Fruit fly (Drosophila melanogaster) whole organism, embryonic: Measurements from ENCODE around the gene CG8837.

Experiments
- Atf-2 ChIP-seq: fragments of 200-800 bp; sonication (Bioruptor generic); optimal IDR thresholded peaks from 2 replicates; lab custom pipeline; 2016; ENCODE audit warnings: missing biosample characterization, missing genetic modification characterization
- Atf3 ChIP-seq: fragments of 200-800 bp; sonication (Bioruptor generic); optimal IDR thresholded peaks from 3 replicates; lab custom pipeline; 2016; ENCODE audit warnings: missing biosample characterization, missing genetic modification characterization
- Bgb ChIP-seq: fragments of 200-800 bp; sonication (Bioruptor generic); IDR thresholded peaks from 2 replicates; pipeline ENCODE4 v1.3.6; 2022; ENCODE audit warnings: missing biosample characterization, missing genetic modification characterization; ENCODE audit not compliant: partially characterized antibody
- C15 ChIP-seq: fragments of 200-800 bp; sonication (Bioruptor generic); IDR thresholded peaks from 3 replicates; pipeline ENCODE4 v1.3.6; 2022; ENCODE audit warnings: missing biosample characterization, missing genetic modification characterization
- CG10543 ChIP-seq: fragments of 200-800 bp; sonication (Bioruptor generic); optimal IDR thresholded peaks from 3 replicates; lab custom pipeline; 2017; ENCODE audit warnings: missing biosample characterization, mild to moderate bottlenecking, missing genetic modification characterization, moderate library complexity
- CG13775 ChIP-seq: fragments of 200-800 bp; sonication (Bioruptor generic); optimal IDR thresholded peaks from 3 replicates; lab custom pipeline; 2017; ENCODE audit warnings: missing biosample characterization, mild to moderate bottlenecking, missing genetic modification characterization
- CG14860 ChIP-seq: fragments of 200-800 bp; sonication (Bioruptor generic); IDR thresholded peaks from 3 replicates; pipeline ENCODE4 v1.3.6; 2022; ENCODE audit warnings: missing biosample characterization, missing genetic modification characterization; ENCODE audit not compliant: partially characterized antibody
- CG15479 ChIP-seq: fragments of 200-800 bp; sonication (Bioruptor generic); optimal IDR thresholded peaks from 3 replicates; lab custom pipeline; 2019; ENCODE audit warnings: missing biosample characterization, mild to moderate bottlenecking, missing genetic modification characterization, moderate library complexity
- CG17568 ChIP-seq: fragments of 200-800 bp; sonication (Bioruptor generic); optimal IDR thresholded peaks from 2 replicates; lab custom pipeline; 2018; ENCODE audit warnings: missing biosample characterization, mild to moderate bottlenecking, missing genetic modification characterization, moderate library complexity
- CG3065 ChIP-seq: fragments of 200-800 bp; sonication (Bioruptor generic); optimal IDR thresholded peaks from 2 replicates; lab custom pipeline; 2016; ENCODE audit warnings: missing biosample characterization, missing genetic modification characterization
- CG31365 ChIP-seq: fragments of 200-800 bp; sonication (Bioruptor generic); optimal IDR thresholded peaks from 2 replicates; lab custom pipeline; 2018; ENCODE audit warnings: missing biosample characterization, mild to moderate bottlenecking, missing genetic modification characterization
- CG34376 ChIP-seq: fragments of 200-800 bp; sonication (Bioruptor generic); optimal IDR thresholded peaks from 2 replicates; lab custom pipeline; 2018; ENCODE audit warnings: missing biosample characterization, mild to moderate bottlenecking, missing genetic modification characterization
- CG4424 ChIP-seq: fragments of 200-800 bp; sonication (Bioruptor generic); optimal IDR thresholded peaks from 3 replicates; lab custom pipeline; 2016; ENCODE audit warnings: missing biosample characterization, missing genetic modification characterization
- CG4707 ChIP-seq: fragments of 200-800 bp; sonication (Bioruptor generic); optimal IDR thresholded peaks from 2 replicates; lab custom pipeline; 2018; ENCODE audit warnings: missing biosample characterization, mild to moderate bottlenecking, missing genetic modification characterization, moderate library complexity
- CG4820 ChIP-seq: fragments of 200-800 bp; sonication (Bioruptor generic); optimal IDR thresholded peaks from 3 replicates; lab custom pipeline; 2016; ENCODE audit warnings: missing biosample characterization, missing genetic modification characterization
- CG6254 ChIP-seq: fragments of 200-800 bp; sonication (Bioruptor generic); optimal IDR thresholded peaks from 3 replicates; lab custom pipeline; 2017; ENCODE audit warnings: mild to moderate bottlenecking, missing biosample characterization, missing genetic modification reagents, missing genetic modification characterization
- CG6654 ChIP-seq: fragments of 200-800 bp; sonication (Bioruptor generic); optimal IDR thresholded peaks from 2 replicates; lab custom pipeline; 2017; ENCODE audit warnings: missing biosample characterization, mild to moderate bottlenecking, missing genetic modification characterization
- Drgx ChIP-seq: fragments of 200-800 bp; sonication (Bioruptor generic); IDR thresholded peaks from 2 replicates; pipeline ENCODE4 v1.3.6; 2022; ENCODE audit warnings: missing biosample characterization, missing genetic modification characterization
- ERR ChIP-seq: fragments of 200-800 bp; sonication (Bioruptor generic); optimal IDR thresholded peaks from 2 replicates; lab custom pipeline; 2016; ENCODE audit warnings: missing biosample characterization, missing genetic modification characterization
- Fer1 ChIP-seq: fragments of 200-800 bp; sonication (Bioruptor generic); optimal IDR thresholded peaks from 2 replicates; lab custom pipeline; 2017; ENCODE audit warnings: missing biosample characterization, mild to moderate bottlenecking, missing genetic modification characterization
- Gug ChIP-seq: fragments of 200-800 bp; sonication (Bioruptor generic); IDR thresholded peaks from 4 replicates; pipeline ENCODE4 v1.3.6; 2022; ENCODE audit warnings: missing biosample characterization, missing genetic modification characterization
- Lpt ChIP-seq: fragments of >200 bp; optimal IDR thresholded peaks from 2 replicates; lab custom pipeline; 2018; ENCODE audit warnings: missing biosample characterization, missing genetic modification characterization
- Max ChIP-seq: fragments of 200-800 bp; sonication (Bioruptor generic); optimal IDR thresholded peaks from 2 replicates; lab custom pipeline; 2016; ENCODE audit warnings: missing biosample characterization, mild to moderate bottlenecking, missing genetic modification characterization
- Med ChIP-seq: fragments of 200-800 bp; sonication (Bioruptor generic); peaks from one replicate; lab custom pipeline; 2016; ENCODE audit warnings: missing biosample characterization, missing genetic modification characterization, mild to moderate bottlenecking, inconsistent platforms, moderate library complexity
- Myb ChIP-seq: fragments of 200-800 bp; sonication (Bioruptor generic); optimal IDR thresholded peaks from 2 replicates; lab custom pipeline; 2016; ENCODE audit warnings: missing biosample characterization, missing genetic modification characterization
- Neu2 ChIP-seq: fragments of 200-800 bp; sonication (Bioruptor generic); optimal IDR thresholded peaks from 3 replicates; lab custom pipeline; 2016; ENCODE audit warnings: missing biosample characterization, missing genetic modification characterization, borderline replicate concordance
- NfI ChIP-seq: fragments of 200-800 bp; sonication (Bioruptor generic); optimal IDR thresholded peaks from 3 replicates; lab custom pipeline; 2018; ENCODE audit warnings: missing biosample characterization, mild to moderate bottlenecking, missing genetic modification characterization, moderate library complexity
- PHDP ChIP-seq: fragments of 200-800 bp; sonication (Bioruptor generic); optimal IDR thresholded peaks from 3 replicates; lab custom pipeline; 2018; ENCODE audit warnings: missing biosample characterization, mild to moderate bottlenecking, missing genetic modification characterization, moderate library complexity
- Rfx ChIP-seq: fragments of 200-800 bp; sonication (Bioruptor generic); IDR thresholded peaks from 2 replicates; pipeline ENCODE4 v1.3.6; 2022; ENCODE audit warnings: missing biosample characterization, missing genetic modification characterization
- Taf1 ChIP-seq: fragments of 200-800 bp; sonication (Bioruptor generic); IDR thresholded peaks from 2 replicates; pipeline ENCODE4 v1.3.6; 2022; ENCODE audit warnings: missing biosample characterization, missing genetic modification characterization
- cato ChIP-seq: fragments of 200-800 bp; sonication (Bioruptor generic); optimal IDR thresholded peaks from 2 replicates; lab custom pipeline; 2016; ENCODE audit warnings: missing biosample characterization, missing genetic modification characterization, borderline replicate concordance
- corto ChIP-seq: fragments of 200-800 bp; sonication (Bioruptor generic); optimal IDR thresholded peaks from 2 replicates; lab custom pipeline; 2016; ENCODE audit warnings: missing biosample characterization, mild to moderate bottlenecking, missing genetic modification characterization, moderate library complexity
- disco-r ChIP-seq: fragments of 200-800 bp; sonication (Bioruptor generic); optimal IDR thresholded peaks from 2 replicates; lab custom pipeline; 2016; ENCODE audit warnings: missing biosample characterization, missing genetic modification characterization
- ftz-f1 ChIP-seq: fragments of 200-800 bp; sonication (Bioruptor generic); optimal IDR thresholded peaks from 2 replicates; lab custom pipeline; 2016; ENCODE audit warnings: missing biosample characterization, missing genetic modification characterization
- gcm2 ChIP-seq: fragments of 200-800 bp; sonication (Bioruptor generic); optimal IDR thresholded peaks from 2 replicates; lab custom pipeline; 2016; ENCODE audit warnings: missing biosample characterization, missing genetic modification characterization
- grau ChIP-seq: fragments of 200-800 bp; optimal IDR thresholded peaks from 3 replicates; lab custom pipeline; 2019; ENCODE audit warnings: missing biosample characterization, mild to moderate bottlenecking, missing genetic modification characterization, moderate library complexity
- grn ChIP-seq: fragments of 200-800 bp; sonication (Bioruptor generic); optimal IDR thresholded peaks from 3 replicates; lab custom pipeline; 2017; ENCODE audit warnings: missing biosample characterization, missing genetic modification characterization
- gsb-n ChIP-seq: fragments of 200-800 bp; sonication (Bioruptor generic); optimal IDR thresholded peaks from 3 replicates; lab custom pipeline; 2018; ENCODE audit warnings: missing biosample characterization, mild to moderate bottlenecking, missing genetic modification characterization
- h ChIP-seq: fragments of >200 bp; optimal IDR thresholded peaks from 2 replicates; lab custom pipeline; 2017
- ham ChIP-seq: fragments of 200-800 bp; sonication (Bioruptor generic); IDR thresholded peaks from 2 replicates; pipeline ENCODE4 v1.3.6; 2022; ENCODE audit warnings: missing biosample characterization, missing genetic modification characterization
- hth ChIP-seq: fragments of >200 bp; optimal IDR thresholded peaks from 2 replicates; lab custom pipeline; 2017; ENCODE audit warnings: inconsistent platforms
- kay ChIP-seq: fragments of 200-800 bp; sonication (Bioruptor generic); optimal IDR thresholded peaks from 2 replicates; lab custom pipeline; 2016; ENCODE audit warnings: missing biosample characterization, missing genetic modification characterization
- knrl ChIP-seq: fragments of 200-800 bp; sonication (Bioruptor generic); IDR thresholded peaks from 3 replicates; pipeline ENCODE4 v1.3.6; 2022; ENCODE audit warnings: missing biosample characterization, missing genetic modification characterization; ENCODE audit not compliant: partially characterized antibody
- org-1 ChIP-seq: fragments of 200-800 bp; sonication (Bioruptor generic); optimal IDR thresholded peaks from 2 replicates; lab custom pipeline; 2017; ENCODE audit warnings: missing biosample characterization, missing genetic modification characterization
- pb ChIP-seq: fragments of 200-800 bp; sonication (Bioruptor generic); optimal IDR thresholded peaks from 3 replicates; lab custom pipeline; 2016; ENCODE audit warnings: missing biosample characterization, missing genetic modification characterization
- ranshi ChIP-seq: fragments of 200-800 bp; sonication (Bioruptor generic); IDR thresholded peaks from 2 replicates; pipeline ENCODE4 v1.3.6; 2022; ENCODE audit warnings: missing biosample characterization, missing genetic modification characterization
- sna ChIP-seq: fragments of 200-800 bp; sonication (Bioruptor generic); IDR thresholded peaks from 2 replicates; pipeline ENCODE4 v1.3.6; 2022; ENCODE audit warnings: missing biosample characterization, missing genetic modification characterization; ENCODE audit not compliant: partially characterized antibody
- stc ChIP-seq: fragments of 200-800 bp; sonication (Bioruptor generic); IDR thresholded peaks from 2 replicates; pipeline ENCODE4 v1.3.6; 2022; ENCODE audit warnings: missing biosample characterization, missing genetic modification characterization
- twi ChIP-seq: fragments of 200-800 bp; optimal IDR thresholded peaks from 2 replicates; lab custom pipeline; 2019; ENCODE audit warnings: missing biosample characterization, mild to moderate bottlenecking, missing genetic modification characterization, moderate library complexity
- usp ChIP-seq: fragments of >200 bp; optimal IDR thresholded peaks from 2 replicates; lab custom pipeline; 2017; ENCODE audit warnings: missing biosample characterization, missing genetic modification characterization

The CG8837 gene

dm6 chr2L:3354642-3355380 is 34.8 kb downstream of the CG8837 start, which contains the start of gene E23 (continued):
- TF ChIP-seq knrl (GFP tag; lab: Robert Waterston, UW) (no peak; the same call in 2 of the 3 replicates), CG15479 (GFP tag; lab: Kevin White, UChicago) (no peak), Atf3 (GFP tag; lab: Kevin White, UChicago) (peak; percentile 93), Med (GFP tag; lab: Kevin White, UChicago) (peak; percentile 98), CG4820 (peak; percentile 98), CG6654 (GFP tag; lab: Kevin White, UChicago) (peak; percentile 92), gcm2 (GFP tag; lab: Kevin White, UChicago) (peak; percentile 93), pb (GFP tag; lab: Kevin White, UChicago) (peak; percentile 84), gsb-n (tag; lab: Kevin White, UChicago) (peak; percentile 99), h (lab: Kevin White, UChicago) (no peak), CG4424 (peak; percentile 99), NfI (GFP tag; lab: Kevin White, UChicago) (peak; percentile 99), CG31365 (peak; percentile 82), stc (GFP tag; lab: Robert Waterston, UW) (peak; percentile 98), ERR (GFP tag; lab: Kevin White, UChicago) (peak; percentile 89), cato (GFP tag; lab: Kevin White, UChicago) (peak; percentile 98), Rfx (peak; percentile 98), kay (peak; percentile 97), Lpt (no peak), Gug (GFP tag; lab: Robert Waterston, UW) (peak; percentile 97), grn (GFP tag; lab: Kevin White, UChicago) (peak; percentile 75), Atf-2 (GFP tag; lab: Kevin White, UChicago) (peak; percentile 95), ftz-f1 (GFP tag; lab: Kevin White, UChicago) (peak; percentile 92), Myb (GFP tag; lab: Kevin White, UChicago) (peak; percentile 77), PHDP (tag; lab: Kevin White, UChicago) (peak; percentile 99), CG4707 (GFP tag; lab: Kevin White, UChicago) (peak; percentile 93), CG14860 (GFP tag; lab: Robert Waterston, UW) (0 out of 3 replicates have a peak, but pooled peaks have one; percentile 34), CG34376 (GFP tag; lab: Kevin White, UChicago) (peak; percentile 96), twi (tag; lab: Kevin White, UChicago) (peak; percentile 98), ranshi (GFP tag; lab: Robert Waterston, UW) (peak; percentile 97), CG6254 (GFP tag; lab: Kevin White, UChicago) (peak; percentile 97), CG17568 (peak; percentile 98), Bgb (GFP tag; lab: Robert Waterston, UW) (peak; percentile 78), org-1 (GFP tag; lab: Kevin White, UChicago) (peak; percentile 99), hth (lab: Kevin White, UChicago) (no peak), CG10543 (GFP tag; lab: Kevin White, UChicago) (peak; percentile 99), disco-r (GFP tag; lab: Kevin White, UChicago) (peak; percentile 90), sna (0 out of 2 replicates have a peak, but pooled peaks have one; percentile 20), usp (GFP tag; lab: Kevin White, UChicago) (no peak), Fer1 (peak; percentile 99), CG13775 (peak; percentile 99), C15 (peak; percentile 96), corto (GFP tag; lab: Kevin White, UChicago) (peak; percentile 77), Taf1 (peak; percentile 92), Drgx (GFP tag; lab: Robert Waterston, UW) (peak; percentile 98), Max (GFP tag; lab: Kevin White, UChicago) (peak; percentile 99), CG3065 (GFP tag; lab: Kevin White, UChicago) (peak; percentile 96), grau (tag; lab: Kevin White, UChicago) (peak; percentile 99), Neu2 (GFP tag; lab: Kevin White, UChicago) (peak; percentile 22), ham (GFP tag; lab: Robert Waterston, UW) (peak; percentile 92)
